Worm (Caenorhabditis elegans) whole organism, L4 larva: ENCODE data around the gene dhs-20.

Source experiments
- R02D3.7 ChIP-seq: fragments of 150-350 bp; sonication (generic microtip); optimal IDR thresholded peaks from 3 replicates; lab custom pipeline; 2014; ENCODE audit warnings: missing biosample characterization, missing genetic modification characterization
- ama-1 ChIP-seq: fragments of 150-350 bp; optimal IDR thresholded peaks from 2 replicates; lab custom pipeline; 2014; ENCODE audit warnings: inconsistent platforms, mixed read lengths
- attf-4 ChIP-seq: sonication (generic microtip); optimal IDR thresholded peaks from 3 replicates; lab custom pipeline; 2017; ENCODE audit warnings: missing biosample characterization, missing genetic modification characterization
- dve-1 ChIP-seq: sonication (generic microtip); optimal IDR thresholded peaks from 2 replicates; lab custom pipeline; 2017; ENCODE audit warnings: antibody characterized with exemption, mild to moderate bottlenecking, missing genetic modification characterization, missing compliant biosample characterization; ENCODE audit not compliant: insufficient read depth
- egl-27 ChIP-seq: sonication (generic microtip); optimal IDR thresholded peaks from 3 replicates; lab custom pipeline; 2017; ENCODE audit warnings: missing biosample characterization, missing genetic modification reagents, missing genetic modification characterization
- fos-1 ChIP-seq: fragments of 150-350 bp; optimal IDR thresholded peaks from 2 replicates; lab custom pipeline; 2014; ENCODE audit warnings: missing biosample characterization, missing genetic modification characterization
- lim-7 ChIP-seq: fragments of 200-800 bp; sonication (Bioruptor generic); IDR thresholded peaks from 2 replicates; pipeline ENCODE4 v1.3.6; 2022; ENCODE audit warnings: missing genetic modification characterization, missing compliant biosample characterization
- lin-39 ChIP-seq: fragments of 150-350 bp; optimal IDR thresholded peaks from 2 replicates; lab custom pipeline; 2014; ENCODE audit warnings: missing biosample characterization, missing genetic modification reagents, missing genetic modification characterization
- nhr-11 ChIP-seq: fragments of 150-350 bp; optimal IDR thresholded peaks from 2 replicates; lab custom pipeline; 2014; ENCODE audit warnings: missing biosample characterization, missing genetic modification characterization
- php-3 ChIP-seq: fragments of 200-800 bp; sonication (Bioruptor generic); IDR thresholded peaks from 2 replicates; pipeline ENCODE4 v1.3.6; 2022; ENCODE audit warnings: missing genetic modification reagents, missing genetic modification characterization, missing compliant biosample characterization
- saeg-2 ChIP-seq: fragments of 200-800 bp; sonication (Bioruptor generic); IDR thresholded peaks from 2 replicates; pipeline ENCODE4 v1.3.6; 2022; ENCODE audit warnings: missing genetic modification reagents, missing genetic modification characterization, missing compliant biosample characterization
- tra-1 ChIP-seq: fragments of 200-800 bp; sonication (Bioruptor generic); IDR thresholded peaks from 2 replicates; pipeline ENCODE4 v1.3.6; 2022; ENCODE audit warnings: missing genetic modification reagents, missing genetic modification characterization, missing compliant biosample characterization
- zag-1 ChIP-seq: fragments of 150-350 bp; optimal IDR thresholded peaks from 2 replicates; lab custom pipeline; 2014; ENCODE audit warnings: missing biosample characterization, missing genetic modification characterization

ce11 chrV:11574563-11574962, 29.8 kb downstream of the dhs-20 start:
- no peak for TF ChIP-seq attf-4 (tag; lab: Kevin White, UChicago)
- TF ChIP-seq dve-1 (tag; lab: Kevin White, UChicago) = no peak
- no peak for TF ChIP-seq lim-7 (GFP tag; lab: Robert Waterston, UW)
- no peak for TF ChIP-seq fos-1 (tag; lab: Kevin White, UChicago)
- no peak for TF ChIP-seq R02D3.7 (tag; lab: Kevin White, UChicago)
- TF ChIP-seq php-3 (GFP tag; lab: Robert Waterston, UW) = no peak
- TF ChIP-seq ama-1 = no peak
- no peak for TF ChIP-seq zag-1 (tag; lab: Kevin White, UChicago)
- TF ChIP-seq lin-39 (tag; lab: Kevin White, UChicago) = no peak
- TF ChIP-seq egl-27 (tag; lab: Kevin White, UChicago) = no peak
- TF ChIP-seq tra-1 (GFP tag; lab: Robert Waterston, UW) = no peak
- no peak for TF ChIP-seq nhr-11 (tag; lab: Kevin White, UChicago)
- TF ChIP-seq saeg-2 (GFP tag; lab: Robert Waterston, UW) = no peak
